Fruit fly (Drosophila melanogaster) whole organism, embryonic: ENCODE data around the gene Mob3.

ENCODE experiments used
- Adf1 ChIP-seq: fragments of 200-800 bp; sonication (Bioruptor generic); IDR thresholded peaks from 2 replicates; pipeline ENCODE4 v1.3.6; 2022; ENCODE audit warnings: missing biosample characterization, missing genetic modification characterization
- B-H1 ChIP-seq: fragments of 200-800 bp; sonication (Bioruptor generic); IDR thresholded peaks from 3 replicates; pipeline ENCODE4 v1.3.6; 2022; ENCODE audit warnings: missing biosample characterization, missing genetic modification characterization
- CG10431 ChIP-seq: fragments of 200-800 bp; sonication (Bioruptor generic); optimal IDR thresholded peaks from 3 replicates; lab custom pipeline; 2018; ENCODE audit warnings: missing biosample characterization, mild to moderate bottlenecking, missing genetic modification characterization
- CG10565 ChIP-seq: fragments of 200-800 bp; sonication (Bioruptor generic); optimal IDR thresholded peaks from 3 replicates; lab custom pipeline; 2016; ENCODE audit warnings: missing biosample characterization, mild to moderate bottlenecking, missing genetic modification characterization
- CG10959 ChIP-seq: fragments of 200-800 bp; sonication (Bioruptor generic); IDR thresholded peaks from 2 replicates; pipeline ENCODE4 v1.3.6; 2022; ENCODE audit warnings: missing biosample characterization, missing genetic modification characterization
- CG12155 ChIP-seq: fragments of 200-800 bp; sonication (Bioruptor generic); optimal IDR thresholded peaks from 3 replicates; lab custom pipeline; 2016; ENCODE audit warnings: missing biosample characterization, missing genetic modification characterization
- CG13424 ChIP-seq: fragments of 200-800 bp; sonication (Bioruptor generic); optimal IDR thresholded peaks from 2 replicates; lab custom pipeline; 2019; ENCODE audit warnings: missing biosample characterization, mild to moderate bottlenecking, missing genetic modification characterization, moderate library complexity
- CG14441 ChIP-seq: fragments of 200-800 bp; sonication (Bioruptor generic); IDR thresholded peaks from 2 replicates; pipeline ENCODE4 v1.3.6; 2022; ENCODE audit warnings: missing biosample characterization, missing genetic modification characterization
- CG15011 ChIP-seq: fragments of 200-800 bp; sonication (Bioruptor generic); optimal IDR thresholded peaks from 3 replicates; lab custom pipeline; 2018; ENCODE audit warnings: missing biosample characterization, mild to moderate bottlenecking, missing genetic modification characterization
- CG17328 ChIP-seq: fragments of 200-800 bp; sonication (Bioruptor generic); IDR thresholded peaks from 2 replicates; pipeline ENCODE4 v1.3.6; 2022; ENCODE audit warnings: missing biosample characterization, missing genetic modification characterization
- CG18764 ChIP-seq: fragments of 200-800 bp; sonication (Bioruptor generic); optimal IDR thresholded peaks from 3 replicates; lab custom pipeline; 2016; ENCODE audit warnings: missing biosample characterization, missing genetic modification characterization
- CG31224 ChIP-seq: fragments of 200-800 bp; sonication (Bioruptor generic); IDR thresholded peaks from 2 replicates; pipeline ENCODE4 v1.3.6; 2022; ENCODE audit warnings: missing biosample characterization, missing genetic modification characterization
- CG34376 ChIP-seq: fragments of 200-800 bp; sonication (Bioruptor generic); optimal IDR thresholded peaks from 2 replicates; lab custom pipeline; 2018; ENCODE audit warnings: missing biosample characterization, mild to moderate bottlenecking, missing genetic modification characterization
- CG43689 ChIP-seq: fragments of 200-800 bp; sonication (Bioruptor generic); IDR thresholded peaks from 2 replicates; pipeline ENCODE4 v1.3.6; 2022; ENCODE audit warnings: missing biosample characterization, missing genetic modification characterization
- CG4424 ChIP-seq: fragments of 200-800 bp; sonication (Bioruptor generic); optimal IDR thresholded peaks from 3 replicates; lab custom pipeline; 2016; ENCODE audit warnings: missing biosample characterization, missing genetic modification characterization
- CG5245 ChIP-seq: fragments of 200-800 bp; sonication (Bioruptor generic); optimal IDR thresholded peaks from 3 replicates; lab custom pipeline; 2016; ENCODE audit warnings: missing biosample characterization, missing genetic modification characterization
- CG6654 ChIP-seq: fragments of 200-800 bp; sonication (Bioruptor generic); optimal IDR thresholded peaks from 2 replicates; lab custom pipeline; 2017; ENCODE audit warnings: missing biosample characterization, mild to moderate bottlenecking, missing genetic modification characterization
- CG6765 ChIP-seq: fragments of 200-800 bp; sonication (Bioruptor generic); optimal IDR thresholded peaks from 3 replicates; lab custom pipeline; 2017; ENCODE audit warnings: missing biosample characterization, mild to moderate bottlenecking, missing genetic modification characterization
- CG7357 ChIP-seq: fragments of 200-800 bp; sonication (Bioruptor generic); IDR thresholded peaks from 3 replicates; pipeline ENCODE4 v1.3.6; 2022; ENCODE audit warnings: missing biosample characterization, missing genetic modification characterization
- CG7745 ChIP-seq: fragments of 200-800 bp; sonication (Bioruptor generic); optimal IDR thresholded peaks from 2 replicates; lab custom pipeline; 2018; ENCODE audit warnings: missing biosample characterization, mild to moderate bottlenecking, missing genetic modification characterization, moderate library complexity
- CG8924 ChIP-seq: fragments of 200-800 bp; optimal IDR thresholded peaks from 3 replicates; lab custom pipeline; 2019; ENCODE audit warnings: missing biosample characterization, mild to moderate bottlenecking, missing genetic modification characterization, moderate library complexity
- Camta ChIP-seq: fragments of 200-800 bp; sonication (Bioruptor generic); optimal IDR thresholded peaks from 2 replicates; lab custom pipeline; 2016; ENCODE audit warnings: missing biosample characterization, missing genetic modification characterization
- D19A ChIP-seq: fragments of 200-800 bp; optimal IDR thresholded peaks from 3 replicates; lab custom pipeline; 2019; ENCODE audit warnings: missing biosample characterization, mild to moderate bottlenecking, missing genetic modification characterization, moderate library complexity
- Dip3 ChIP-seq: fragments of 200-800 bp; sonication (Bioruptor generic); optimal IDR thresholded peaks from 3 replicates; lab custom pipeline; 2016; ENCODE audit warnings: missing biosample characterization, missing genetic modification characterization
- Hr3 ChIP-seq: fragments of 200-800 bp; sonication (Bioruptor generic); optimal IDR thresholded peaks from 3 replicates; lab custom pipeline; 2016; ENCODE audit warnings: missing biosample characterization, missing genetic modification characterization
- MESR4 ChIP-seq: fragments of 200-800 bp; sonication (Bioruptor generic); optimal IDR thresholded peaks from 2 replicates; lab custom pipeline; 2018; ENCODE audit warnings: missing biosample characterization, mild to moderate bottlenecking, missing genetic modification characterization, moderate library complexity
- Max ChIP-seq: fragments of 200-800 bp; sonication (Bioruptor generic); optimal IDR thresholded peaks from 2 replicates; lab custom pipeline; 2016; ENCODE audit warnings: missing biosample characterization, mild to moderate bottlenecking, missing genetic modification characterization
- NK7.1 ChIP-seq: fragments of 200-800 bp; sonication (Bioruptor generic); optimal IDR thresholded peaks from 3 replicates; lab custom pipeline; 2016; ENCODE audit warnings: missing biosample characterization, missing genetic modification characterization
- Oli ChIP-seq: fragments of 200-800 bp; sonication (Bioruptor generic); optimal IDR thresholded peaks from 2 replicates; lab custom pipeline; 2018; ENCODE audit warnings: missing biosample characterization, mild to moderate bottlenecking, missing genetic modification characterization, moderate library complexity
- Optix ChIP-seq: fragments of 200-800 bp; sonication (Bioruptor generic); IDR thresholded peaks from 3 replicates; pipeline ENCODE4 v1.3.6; 2022; ENCODE audit warnings: missing biosample characterization, missing genetic modification characterization
- PHDP ChIP-seq: fragments of 200-800 bp; sonication (Bioruptor generic); optimal IDR thresholded peaks from 3 replicates; lab custom pipeline; 2018; ENCODE audit warnings: missing biosample characterization, mild to moderate bottlenecking, missing genetic modification characterization, moderate library complexity
- Rfx ChIP-seq: fragments of 200-800 bp; sonication (Bioruptor generic); IDR thresholded peaks from 2 replicates; pipeline ENCODE4 v1.3.6; 2022; ENCODE audit warnings: missing biosample characterization, missing genetic modification characterization
- aop ChIP-seq: fragments of 200-800 bp; sonication (Bioruptor generic); IDR thresholded peaks from 2 replicates; pipeline ENCODE4 v1.3.6; 2022; ENCODE audit warnings: missing biosample characterization, missing genetic modification characterization
- btn ChIP-seq: fragments of 200-800 bp; sonication (Bioruptor generic); optimal IDR thresholded peaks from 2 replicates; lab custom pipeline; 2016; ENCODE audit warnings: missing biosample characterization, missing genetic modification characterization
- cad ChIP-seq: fragments of >200 bp; optimal IDR thresholded peaks from 2 replicates; lab custom pipeline; 2017; ENCODE audit warnings: missing biosample characterization, missing genetic modification characterization
- fd96Cb ChIP-seq: fragments of 200-800 bp; sonication (Bioruptor generic); optimal IDR thresholded peaks from 2 replicates; lab custom pipeline; 2018; ENCODE audit warnings: missing biosample characterization, mild to moderate bottlenecking, missing genetic modification characterization, moderate library complexity
- h ChIP-seq: fragments of >200 bp; optimal IDR thresholded peaks from 2 replicates; lab custom pipeline; 2017
- lola ChIP-seq, 3 experiments: fragments of >200 bp in 2 of 3; fragments of 200-800 bp in 1 of 3; sonication (Bioruptor generic) in 1 of 3; optimal IDR thresholded peaks; 2 replicates each; lab custom pipeline; 2017 to 2019; ENCODE audit warnings: missing biosample characterization in 3 of 3, missing genetic modification characterization in 3 of 3, mild to moderate bottlenecking in 1 of 3, moderate library complexity in 1 of 3
- mam ChIP-seq: fragments of 200-800 bp; sonication (Bioruptor generic); optimal IDR thresholded peaks from 3 replicates; lab custom pipeline; 2016; ENCODE audit warnings: missing biosample characterization, missing genetic modification characterization
- org-1 ChIP-seq: fragments of 200-800 bp; sonication (Bioruptor generic); optimal IDR thresholded peaks from 2 replicates; lab custom pipeline; 2017; ENCODE audit warnings: missing biosample characterization, missing genetic modification characterization
- otp ChIP-seq: fragments of 200-800 bp; sonication (Bioruptor generic); IDR thresholded peaks from 3 replicates; pipeline ENCODE4, ENCODE4 v1.3.6; 2022; ENCODE audit warnings: missing biosample characterization, missing genetic modification characterization
- peb ChIP-seq: fragments of 200-800 bp; sonication (Bioruptor generic); IDR thresholded peaks from 2 replicates; pipeline ENCODE4 v1.3.6; 2022; ENCODE audit warnings: missing biosample characterization, missing genetic modification characterization
- pnt ChIP-seq: fragments of 200-800 bp; sonication (Bioruptor generic); optimal IDR thresholded peaks from 3 replicates; lab custom pipeline; 2016; ENCODE audit warnings: missing biosample characterization, missing genetic modification characterization
- rib ChIP-seq: fragments of 200-800 bp; sonication (Bioruptor generic); IDR thresholded peaks from 2 replicates; pipeline ENCODE4 v1.3.6; 2022; ENCODE audit warnings: missing biosample characterization, missing genetic modification characterization
- row ChIP-seq: fragments of 200-800 bp; sonication (Bioruptor generic); IDR thresholded peaks from 3 replicates; pipeline ENCODE4 v1.3.6; 2022; ENCODE audit warnings: missing biosample characterization, missing genetic modification characterization
- salm ChIP-seq: fragments of 200-800 bp; sonication (Bioruptor generic); optimal IDR thresholded peaks from 2 replicates; lab custom pipeline; 2018; ENCODE audit warnings: missing biosample characterization, mild to moderate bottlenecking, missing genetic modification characterization
- schlank ChIP-seq: fragments of 200-800 bp; sonication (Bioruptor generic); optimal IDR thresholded peaks from 2 replicates; lab custom pipeline; 2018; ENCODE audit warnings: missing biosample characterization, mild to moderate bottlenecking, missing genetic modification characterization
- sisA ChIP-seq: fragments of 200-800 bp; sonication (Bioruptor generic); IDR thresholded peaks from 2 replicates; pipeline ENCODE4 v1.3.6; 2022; ENCODE audit warnings: missing biosample characterization, missing genetic modification characterization
- sqz ChIP-seq: fragments of 200-800 bp; sonication (Bioruptor generic); optimal IDR thresholded peaks from 3 replicates; lab custom pipeline; 2018; ENCODE audit warnings: missing biosample characterization, mild to moderate bottlenecking, missing genetic modification characterization
- tna ChIP-seq: fragments of 200-800 bp; sonication (Bioruptor generic); IDR thresholded peaks from 2 replicates; pipeline ENCODE4 v1.3.6; 2022; ENCODE audit warnings: missing biosample characterization, missing genetic modification characterization; ENCODE audit not compliant: partially characterized antibody
- vfl ChIP-seq: fragments of 200-800 bp; sonication (Bioruptor generic); optimal IDR thresholded peaks from 2 replicates; lab custom pipeline; 2016; ENCODE audit warnings: missing biosample characterization, missing genetic modification characterization
- wdn ChIP-seq: fragments of 200-800 bp; sonication (Bioruptor generic); IDR thresholded peaks from 2 replicates; pipeline ENCODE4 v1.3.6; 2022; ENCODE audit warnings: missing biosample characterization, missing genetic modification characterization
- zf30C ChIP-seq: fragments of 200-800 bp; sonication (Bioruptor generic); optimal IDR thresholded peaks from 3 replicates; lab custom pipeline; 2018; ENCODE audit warnings: missing biosample characterization, mild to moderate bottlenecking, missing genetic modification characterization

Gene Mob3

DNA sequence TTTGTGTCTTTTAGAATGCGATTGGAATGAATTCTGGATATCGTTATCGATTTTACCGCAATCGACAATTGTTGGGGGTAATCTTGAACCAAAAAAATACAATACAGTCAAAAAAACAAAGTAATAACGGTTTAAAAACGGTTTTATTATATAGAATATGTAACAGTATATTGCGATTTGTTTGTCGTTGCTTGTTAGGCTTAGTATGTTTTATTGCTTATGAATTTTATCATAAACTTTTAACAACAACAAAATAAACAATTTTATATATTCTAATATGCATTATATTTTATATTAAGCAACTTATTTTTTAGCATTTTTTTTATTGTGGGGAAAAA, 34.6 kb downstream of the Mob3 start, which contains the start of gene CYLD (continued):
- no peak for TF ChIP-seq schlank (tag; lab: Kevin White, UChicago)
- TF ChIP-seq wdn = peak; percentile 36; the same call in 1 of the 2 replicates
- peak; percentile 74; the same call in 1 of the 2 replicates for TF ChIP-seq Rfx (GFP tag; lab: Robert Waterston, UW)
- TF ChIP-seq pnt = peak; percentile 2
- peak; percentile 30 for TF ChIP-seq mam (GFP tag; lab: Kevin White, UChicago)
- peak; percentile 77 for TF ChIP-seq row
- no peak for TF ChIP-seq peb (GFP tag; lab: Robert Waterston, UW)
- peak; percentile 50 for TF ChIP-seq sqz (GFP tag; lab: Kevin White, UChicago)
- TF ChIP-seq CG6765 (GFP tag; lab: Kevin White, UChicago) = peak; percentile 18
- TF ChIP-seq CG10959 (GFP tag; lab: Robert Waterston, UW) = no peak
- TF ChIP-seq CG8924 = peak; percentile 83
- no peak for TF ChIP-seq tna (GFP tag; lab: Robert Waterston, UW)
- peak; percentile 5 for TF ChIP-seq Camta (GFP tag; lab: Kevin White, UChicago)
- no peak for TF ChIP-seq h (lab: Kevin White, UChicago)
- no peak for TF ChIP-seq Optix (GFP tag; lab: Robert Waterston, UW)
- no peak for TF ChIP-seq CG6654 (GFP tag; lab: Kevin White, UChicago)
- TF ChIP-seq Adf1 (GFP tag; lab: Robert Waterston, UW) = peak; percentile 40; the same call in 1 of the 2 replicates
- TF ChIP-seq CG5245 (GFP tag; lab: Kevin White, UChicago) = peak; percentile 44
- TF ChIP-seq cad (GFP tag; lab: Kevin White, UChicago) = no peak
- peak; percentile 32 for TF ChIP-seq org-1
- TF ChIP-seq PHDP (tag; lab: Kevin White, UChicago) = peak; percentile 85
- peak; percentile 63 for TF ChIP-seq salm (tag; lab: Kevin White, UChicago)
- TF ChIP-seq zf30C (GFP tag; lab: Kevin White, UChicago) = peak; percentile 86
- TF ChIP-seq D19A = peak; percentile 68
- TF ChIP-seq CG12155 (GFP tag; lab: Kevin White, UChicago) = peak; percentile 41
- peak; percentile 26 for TF ChIP-seq MESR4 (GFP tag; lab: Kevin White, UChicago)
- no peak for TF ChIP-seq Dip3
- TF ChIP-seq Hr3 = peak; percentile 71
- TF ChIP-seq CG14441 (GFP tag; lab: Robert Waterston, UW) = 0 out of 2 replicates have a peak, but pooled peaks have one; percentile 39
- TF ChIP-seq CG10565 = no peak
- peak; percentile 13 for TF ChIP-seq CG10431 (GFP tag; lab: Kevin White, UChicago)
- peak; percentile 79 for TF ChIP-seq CG13424 (tag; lab: Kevin White, UChicago)
- TF ChIP-seq CG7745 (tag; lab: Kevin White, UChicago) = no peak
- TF ChIP-seq otp (GFP tag; lab: Robert Waterston, UW) = no peak
- no peak for TF ChIP-seq aop (GFP tag; lab: Robert Waterston, UW)
- TF ChIP-seq fd96Cb (tag; lab: Kevin White, UChicago) = peak; percentile 54
- TF ChIP-seq btn = no peak
- peak; percentile 16 for TF ChIP-seq CG15011
- peak; percentile 59 for TF ChIP-seq Oli
- TF ChIP-seq CG43689 (GFP tag; lab: Robert Waterston, UW) = no peak
- peak; percentile 71 for TF ChIP-seq CG4424 (GFP tag; lab: Kevin White, UChicago)
- TF ChIP-seq CG34376 (GFP tag; lab: Kevin White, UChicago) = peak; percentile 19
- TF ChIP-seq rib = no peak
- TF ChIP-seq lola (GFP tag; optimal IDR thresholded peaks at IDR 0.05; lab: Kevin White, UChicago) = peak in 1 of 3 experiments; percentile 56
- peak; percentile 61; the same call in 1 of the 3 replicates for TF ChIP-seq B-H1 (GFP tag; lab: Robert Waterston, UW)
- TF ChIP-seq sisA = no peak
- peak; percentile 29 for TF ChIP-seq Max (GFP tag; lab: Kevin White, UChicago)
- TF ChIP-seq CG7357 (GFP tag; lab: Robert Waterston, UW) = 0 out of 3 replicates have a peak, but pooled peaks have one; percentile 18
- no peak for TF ChIP-seq vfl (GFP tag; lab: Kevin White, UChicago)
- no peak for TF ChIP-seq NK7.1 (GFP tag; lab: Kevin White, UChicago)
- TF ChIP-seq CG31224 (GFP tag; lab: Robert Waterston, UW) = no peak
- peak; percentile 42 for TF ChIP-seq CG18764 (GFP tag; lab: Kevin White, UChicago)
- peak; percentile 82 for TF ChIP-seq CG17328 (GFP tag; lab: Robert Waterston, UW)
